Worm (Caenorhabditis elegans) whole organism, L1 larva: ENCODE measurements around the gene unc-18.

ENCODE experiments used
- F16B12.6 ChIP-seq: fragments of 150-350 bp; optimal IDR thresholded peaks from 2 replicates; lab custom pipeline; 2014; ENCODE audit warnings: missing biosample characterization, missing genetic modification characterization
- alr-1 ChIP-seq: fragments of 200-800 bp; sonication (Bioruptor generic); optimal IDR thresholded peaks from 2 replicates; lab custom pipeline; 2018; ENCODE audit warnings: borderline replicate concordance, mild to moderate bottlenecking, missing genetic modification characterization, missing compliant biosample characterization
- ceh-82 ChIP-seq, 3 experiments: fragments of 150-350 bp in 1 of 3; sonication (generic microtip) in 2 of 3; optimal IDR thresholded peaks; 2 replicates each; lab custom pipeline; 2014 to 2017; ENCODE audit warnings: missing biosample characterization in 3 of 3, missing genetic modification characterization in 3 of 3
- elt-3 ChIP-seq, 6 experiments: fragments of 150-350 bp in 1 of 6; sonication (generic microtip); optimal IDR thresholded peaks; 2 replicates each; lab custom pipeline; 2017 to 2018; ENCODE audit warnings: missing biosample characterization in 6 of 6, missing genetic modification characterization in 6 of 6, inconsistent platforms in 1 of 6
- ets-5 ChIP-seq: fragments of 200-800 bp; sonication (Bioruptor generic); IDR thresholded peaks from 2 replicates; pipeline ENCODE4 v1.3.6; 2022; ENCODE audit warnings: missing genetic modification characterization, missing compliant biosample characterization
- lin-15B ChIP-seq: fragments of 150-350 bp; sonication (generic microtip); optimal IDR thresholded peaks from 3 replicates; lab custom pipeline; 2014; ENCODE audit warnings: missing biosample characterization, missing genetic modification characterization
- nhr-85 ChIP-seq: sonication (generic microtip); peaks from one replicate; lab custom pipeline; 2016; ENCODE audit warnings: missing genetic modification characterization, inconsistent platforms, missing compliant biosample characterization
- pqm-1 ChIP-seq: sonication (generic microtip); optimal IDR thresholded peaks from 3 replicates; lab custom pipeline; 2017; ENCODE audit warnings: missing biosample characterization, missing genetic modification characterization
- zag-1 ChIP-seq: fragments of 150-350 bp; optimal IDR thresholded peaks from 2 replicates; lab custom pipeline; 2014; ENCODE audit warnings: missing biosample characterization, missing genetic modification characterization
- zip-4 ChIP-seq: fragments of 200-800 bp; sonication (Bioruptor generic); optimal IDR thresholded peaks from 2 replicates; lab custom pipeline; 2018; ENCODE audit warnings: mild to moderate bottlenecking, missing genetic modification characterization, moderate library complexity, missing compliant biosample characterization
- ztf-11 ChIP-seq, 2 experiments: sonication (generic microtip); optimal IDR thresholded peaks; 2 replicates each; lab custom pipeline; 2016 to 2017; ENCODE audit warnings: missing genetic modification characterization in 2 of 2, missing biosample characterization in 1 of 2, missing compliant biosample characterization in 1 of 2

Gene unc-18

ce11 chrX:7733571-7733970 lies 50.9 kb downstream of the unc-18 start:
- TF ChIP-seq elt-3 (tag; optimal IDR thresholded peaks at IDR 0.05; lab: Kevin White, UChicago) = no peak
- TF ChIP-seq alr-1 (tag; lab: Kevin White, UChicago) = no peak
- TF ChIP-seq ztf-11 (tag; optimal IDR thresholded peaks at IDR 0.05; lab: Kevin White, UChicago) = no peak
- TF ChIP-seq nhr-85 (tag; lab: Kevin White, UChicago) = no peak
- TF ChIP-seq F16B12.6 = no peak
- no peak for TF ChIP-seq ceh-82 (tag; optimal IDR thresholded peaks at IDR 0.05; lab: Kevin White, UChicago)
- no peak for TF ChIP-seq lin-15B (tag; lab: Kevin White, UChicago)
- TF ChIP-seq zag-1 (tag; lab: Kevin White, UChicago) = no peak
- TF ChIP-seq ets-5 (GFP tag; lab: Robert Waterston, UW) = no peak
- TF ChIP-seq pqm-1 (tag; lab: Kevin White, UChicago) = no peak
- no peak for TF ChIP-seq zip-4 (GFP tag; lab: Kevin White, UChicago)
- TF ChIP-seq, all 84 proteins: peak for 0
